Fruit fly (Drosophila melanogaster) whole organism, embryonic: ENCODE results near the gene CG7781.

Experiments
- B-H2 ChIP-seq: fragments of 200-800 bp; sonication (Bioruptor generic); optimal IDR thresholded peaks from 2 replicates; lab custom pipeline; 2018; ENCODE audit warnings: missing biosample characterization, mild to moderate bottlenecking, missing genetic modification characterization
- CG11696 ChIP-seq: fragments of 200-800 bp; sonication (Bioruptor generic); IDR thresholded peaks from 2 replicates; pipeline ENCODE4 v1.3.6; 2022; ENCODE audit warnings: missing biosample characterization, missing genetic modification characterization
- CG12299 ChIP-seq: fragments of 200-800 bp; sonication (Bioruptor generic); optimal IDR thresholded peaks from 2 replicates; lab custom pipeline; 2018; ENCODE audit warnings: missing biosample characterization, mild to moderate bottlenecking, missing genetic modification characterization
- CG12769 ChIP-seq: fragments of 200-800 bp; sonication (Bioruptor generic); optimal IDR thresholded peaks from 2 replicates; lab custom pipeline; 2019; ENCODE audit warnings: missing biosample characterization, mild to moderate bottlenecking, missing genetic modification characterization, moderate library complexity
- CG15479 ChIP-seq: fragments of 200-800 bp; sonication (Bioruptor generic); optimal IDR thresholded peaks from 3 replicates; lab custom pipeline; 2019; ENCODE audit warnings: missing biosample characterization, mild to moderate bottlenecking, missing genetic modification characterization, moderate library complexity
- CG15696 ChIP-seq: fragments of 200-800 bp; sonication (Bioruptor generic); optimal IDR thresholded peaks from 2 replicates; lab custom pipeline; 2019; ENCODE audit warnings: missing biosample characterization, mild to moderate bottlenecking, missing genetic modification characterization, moderate library complexity
- CG16815 ChIP-seq: fragments of 200-800 bp; sonication (Bioruptor generic); optimal IDR thresholded peaks from 3 replicates; lab custom pipeline; 2017; ENCODE audit warnings: missing biosample characterization, mild to moderate bottlenecking, missing genetic modification characterization
- CG17328 ChIP-seq: fragments of 200-800 bp; sonication (Bioruptor generic); IDR thresholded peaks from 2 replicates; pipeline ENCODE4 v1.3.6; 2022; ENCODE audit warnings: missing biosample characterization, missing genetic modification characterization
- CG17612 ChIP-seq: fragments of 200-800 bp; sonication (Bioruptor generic); IDR thresholded peaks from 2 replicates; pipeline ENCODE4 v1.3.6; 2022; ENCODE audit warnings: missing biosample characterization, missing genetic modification characterization
- CG17802 ChIP-seq: fragments of 200-800 bp; sonication (Bioruptor generic); optimal IDR thresholded peaks from 2 replicates; lab custom pipeline; 2018; ENCODE audit warnings: missing biosample characterization, mild to moderate bottlenecking, missing genetic modification characterization, moderate library complexity
- CG18262 ChIP-seq: fragments of 200-800 bp; optimal IDR thresholded peaks from 3 replicates; lab custom pipeline; 2019; ENCODE audit warnings: missing biosample characterization, mild to moderate bottlenecking, missing genetic modification characterization, moderate library complexity
- CG2116 ChIP-seq: fragments of 200-800 bp; sonication (Bioruptor generic); optimal IDR thresholded peaks from 3 replicates; lab custom pipeline; 2018; ENCODE audit warnings: missing biosample characterization, mild to moderate bottlenecking, missing genetic modification characterization
- CG30020 ChIP-seq: fragments of 200-800 bp; optimal IDR thresholded peaks from 2 replicates; lab custom pipeline; 2019; ENCODE audit warnings: missing biosample characterization, mild to moderate bottlenecking, missing genetic modification characterization, moderate library complexity
- CG33557 ChIP-seq: fragments of 200-800 bp; sonication (Bioruptor generic); optimal IDR thresholded peaks from 2 replicates; lab custom pipeline; 2019; ENCODE audit warnings: missing biosample characterization, mild to moderate bottlenecking, missing genetic modification characterization, moderate library complexity
- CG43689 ChIP-seq: fragments of 200-800 bp; sonication (Bioruptor generic); IDR thresholded peaks from 2 replicates; pipeline ENCODE4 v1.3.6; 2022; ENCODE audit warnings: missing biosample characterization, missing genetic modification characterization
- CG7556 ChIP-seq: fragments of 200-800 bp; sonication (Bioruptor generic); optimal IDR thresholded peaks from 2 replicates; lab custom pipeline; 2017; ENCODE audit warnings: missing biosample characterization, mild to moderate bottlenecking, missing genetic modification characterization
- CG7745 ChIP-seq: fragments of 200-800 bp; sonication (Bioruptor generic); optimal IDR thresholded peaks from 2 replicates; lab custom pipeline; 2018; ENCODE audit warnings: missing biosample characterization, mild to moderate bottlenecking, missing genetic modification characterization, moderate library complexity
- D19A ChIP-seq: fragments of 200-800 bp; optimal IDR thresholded peaks from 3 replicates; lab custom pipeline; 2019; ENCODE audit warnings: missing biosample characterization, mild to moderate bottlenecking, missing genetic modification characterization, moderate library complexity
- Dbx ChIP-seq: fragments of 200-800 bp; sonication (Bioruptor generic); IDR thresholded peaks from 3 replicates; pipeline ENCODE4 v1.3.6; 2022; ENCODE audit warnings: missing biosample characterization, missing genetic modification characterization
- Dip3 ChIP-seq: fragments of 200-800 bp; sonication (Bioruptor generic); optimal IDR thresholded peaks from 3 replicates; lab custom pipeline; 2016; ENCODE audit warnings: missing biosample characterization, missing genetic modification characterization
- Doc2 ChIP-seq: fragments of 200-800 bp; sonication (Bioruptor generic); IDR thresholded peaks from 2 replicates; pipeline ENCODE4 v1.3.6; 2022; ENCODE audit warnings: missing biosample characterization, missing genetic modification characterization
- Drgx ChIP-seq: fragments of 200-800 bp; sonication (Bioruptor generic); IDR thresholded peaks from 2 replicates; pipeline ENCODE4 v1.3.6; 2022; ENCODE audit warnings: missing biosample characterization, missing genetic modification characterization
- Gug ChIP-seq: fragments of 200-800 bp; sonication (Bioruptor generic); IDR thresholded peaks from 4 replicates; pipeline ENCODE4 v1.3.6; 2022; ENCODE audit warnings: missing biosample characterization, missing genetic modification characterization
- Hey ChIP-seq: fragments of 200-800 bp; sonication (Bioruptor generic); optimal IDR thresholded peaks from 3 replicates; lab custom pipeline; 2018; ENCODE audit warnings: missing biosample characterization, mild to moderate bottlenecking, missing genetic modification characterization
- Lpt ChIP-seq: fragments of >200 bp; optimal IDR thresholded peaks from 2 replicates; lab custom pipeline; 2018; ENCODE audit warnings: missing biosample characterization, missing genetic modification characterization
- Med ChIP-seq: fragments of 200-800 bp; sonication (Bioruptor generic); peaks from one replicate; lab custom pipeline; 2016; ENCODE audit warnings: missing biosample characterization, missing genetic modification characterization, mild to moderate bottlenecking, inconsistent platforms, moderate library complexity
- NFAT ChIP-seq: fragments of 200-800 bp; sonication (Bioruptor generic); IDR thresholded peaks from 2 replicates; pipeline ENCODE4 v1.3.6; 2022; ENCODE audit warnings: missing biosample characterization, missing genetic modification characterization
- Nf-YC ChIP-seq: fragments of 200-800 bp; optimal IDR thresholded peaks from 3 replicates; lab custom pipeline; 2019; ENCODE audit warnings: missing biosample characterization, mild to moderate bottlenecking, missing genetic modification characterization, moderate library complexity
- Oaz ChIP-seq: fragments of 200-800 bp; sonication (Bioruptor generic); IDR thresholded peaks from 2 replicates; pipeline ENCODE4 v1.3.6; 2022; ENCODE audit warnings: missing biosample characterization, missing genetic modification characterization
- Rfx ChIP-seq: fragments of 200-800 bp; sonication (Bioruptor generic); IDR thresholded peaks from 2 replicates; pipeline ENCODE4 v1.3.6; 2022; ENCODE audit warnings: missing biosample characterization, missing genetic modification characterization
- Sin3A ChIP-seq: fragments of >200 bp; optimal IDR thresholded peaks from 2 replicates; lab custom pipeline; 2018
- Sox102F ChIP-seq: fragments of 200-800 bp; sonication (Bioruptor generic); optimal IDR thresholded peaks from 2 replicates; lab custom pipeline; 2018; ENCODE audit warnings: missing biosample characterization, mild to moderate bottlenecking, missing genetic modification characterization, moderate library complexity
- Sry-δ ChIP-seq: fragments of 200-800 bp; sonication (Bioruptor generic); optimal IDR thresholded peaks from 2 replicates; lab custom pipeline; 2016; ENCODE audit warnings: missing biosample characterization, missing genetic modification characterization
- amos ChIP-seq: fragments of 200-800 bp; sonication (Bioruptor generic); IDR thresholded peaks from 2 replicates; pipeline ENCODE4 v1.3.6; 2022; ENCODE audit warnings: missing biosample characterization, missing genetic modification characterization; ENCODE audit not compliant: partially characterized antibody
- ase ChIP-seq: fragments of 200-800 bp; sonication (Bioruptor generic); IDR thresholded peaks from 3 replicates; pipeline ENCODE4 v1.3.6; 2022; ENCODE audit warnings: missing biosample characterization, missing genetic modification characterization
- ash1 ChIP-seq: fragments of 200-800 bp; sonication (Bioruptor generic); optimal IDR thresholded peaks from 2 replicates; lab custom pipeline; 2018; ENCODE audit warnings: missing biosample characterization, mild to moderate bottlenecking, missing genetic modification characterization
- dimm ChIP-seq: fragments of 200-800 bp; sonication (Bioruptor generic); IDR thresholded peaks from 2 replicates; pipeline ENCODE4 v1.3.6; 2022; ENCODE audit warnings: missing biosample characterization, missing genetic modification characterization
- dpn ChIP-seq, 2 experiments: fragments of 200-800 bp; sonication (Bioruptor generic); optimal IDR thresholded peaks; 3 replicates each; lab custom pipeline; 2016; ENCODE audit warnings: missing biosample characterization in 2 of 2, missing genetic modification characterization in 2 of 2
- dysf ChIP-seq: fragments of 200-800 bp; sonication (Bioruptor generic); IDR thresholded peaks from 3 replicates; pipeline ENCODE4 v1.3.6; 2022; ENCODE audit warnings: missing biosample characterization, missing genetic modification characterization
- en ChIP-seq: fragments of 200-800 bp; sonication (Bioruptor generic); optimal IDR thresholded peaks from 2 replicates; lab custom pipeline; 2016; ENCODE audit warnings: missing biosample characterization, missing genetic modification characterization
- ind ChIP-seq: fragments of 200-800 bp; sonication (Bioruptor generic); optimal IDR thresholded peaks from 3 replicates; lab custom pipeline; 2016; ENCODE audit warnings: missing biosample characterization, missing genetic modification characterization
- kah ChIP-seq: fragments of 200-800 bp; sonication (Bioruptor generic); optimal IDR thresholded peaks from 2 replicates; lab custom pipeline; 2018; ENCODE audit warnings: missing biosample characterization, mild to moderate bottlenecking, missing genetic modification characterization
- ro ChIP-seq: fragments of 200-800 bp; sonication (Bioruptor generic); IDR thresholded peaks from 2 replicates; pipeline ENCODE4 v1.3.6; 2022; ENCODE audit warnings: missing biosample characterization, missing genetic modification characterization
- salm ChIP-seq: fragments of 200-800 bp; sonication (Bioruptor generic); optimal IDR thresholded peaks from 2 replicates; lab custom pipeline; 2018; ENCODE audit warnings: missing biosample characterization, mild to moderate bottlenecking, missing genetic modification characterization
- tgo ChIP-seq: fragments of 200-800 bp; sonication (Bioruptor generic); IDR thresholded peaks from 3 replicates; pipeline ENCODE4 v1.3.6; 2022; ENCODE audit warnings: missing biosample characterization, missing genetic modification characterization
- tio ChIP-seq: fragments of 200-800 bp; sonication (Bioruptor generic); optimal IDR thresholded peaks from 2 replicates; lab custom pipeline; 2017; ENCODE audit warnings: missing biosample characterization, missing genetic modification characterization, inconsistent platforms
- toy ChIP-seq: fragments of 200-800 bp; sonication (Bioruptor generic); IDR thresholded peaks from 2 replicates; pipeline ENCODE4 v1.3.6; 2022; ENCODE audit warnings: missing biosample characterization, missing genetic modification characterization
- twi ChIP-seq: fragments of 200-800 bp; optimal IDR thresholded peaks from 2 replicates; lab custom pipeline; 2019; ENCODE audit warnings: missing biosample characterization, mild to moderate bottlenecking, missing genetic modification characterization, moderate library complexity

Gene CG7781

DNA sequence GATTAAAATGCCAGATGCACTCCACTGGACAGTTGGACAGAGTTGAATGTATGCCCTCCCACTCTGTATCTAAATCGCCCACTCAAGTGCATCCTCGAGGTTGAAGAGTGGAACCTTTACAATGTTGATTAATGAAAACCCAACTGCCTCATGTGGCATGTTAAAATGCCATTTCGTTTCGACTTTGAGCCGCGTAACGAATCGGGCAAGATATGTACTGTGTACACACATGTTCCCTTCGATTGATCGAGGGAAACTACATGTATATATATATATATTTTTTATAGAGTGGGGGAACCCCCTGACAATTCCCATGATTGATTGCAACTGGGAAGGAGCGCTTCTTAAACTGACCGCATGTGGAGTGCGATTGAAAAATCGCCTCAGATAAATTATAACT lies 37.1 kb downstream of the CG7781 start (continued):
- TF ChIP-seq tio (GFP tag; lab: Kevin White, UChicago) (no peak), twi (tag; lab: Kevin White, UChicago) (peak; percentile 71)

DNA sequence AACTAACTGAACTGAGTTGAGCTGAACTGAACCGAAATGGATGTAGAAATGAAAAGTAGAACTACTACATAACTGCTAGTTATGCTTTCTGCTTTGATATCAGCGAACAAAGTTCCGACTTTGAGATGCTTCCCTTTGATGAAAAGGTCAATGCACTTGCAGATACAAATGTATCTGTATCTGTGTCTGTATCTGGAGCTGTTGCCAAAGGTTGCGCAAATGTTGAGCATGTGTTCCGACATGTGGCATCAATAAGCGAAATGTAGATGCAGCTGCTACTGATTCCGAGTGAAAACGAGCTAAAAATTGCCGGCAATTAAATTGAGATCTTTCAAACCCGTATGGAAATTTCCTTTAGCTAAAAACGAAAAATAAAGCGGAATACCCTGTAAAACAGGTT lies 38.6 kb downstream of the CG7781 start:
- no peak for TF ChIP-seq toy (GFP tag; lab: Robert Waterston, UW)
- TF ChIP-seq CG17802: no peak
- no peak for TF ChIP-seq ase (GFP tag; lab: Robert Waterston, UW)
- TF ChIP-seq twi (tag; lab: Kevin White, UChicago): peak; percentile 94
- no peak for TF ChIP-seq Med

dm6 chr2L:8284913-8285619 lies 40.1 kb downstream of the CG7781 start:
- TF ChIP-seq twi (tag; lab: Kevin White, UChicago): no peak
- TF ChIP-seq CG15696 (tag; lab: Kevin White, UChicago): no peak
- TF ChIP-seq Gug (GFP tag; lab: Robert Waterston, UW): no peak
- TF ChIP-seq CG11696 (GFP tag; lab: Robert Waterston, UW): no peak
- TF ChIP-seq CG7556 (GFP tag; lab: Kevin White, UChicago): peak; percentile 22
- TF ChIP-seq dysf: no peak
- no peak for TF ChIP-seq CG15479
- no peak for TF ChIP-seq ind (GFP tag; lab: Kevin White, UChicago)
- TF ChIP-seq Dbx (GFP tag; lab: Robert Waterston, UW): no peak
- no peak for TF ChIP-seq Nf-YC (tag; lab: Kevin White, UChicago)
- TF ChIP-seq B-H2 (GFP tag; lab: Kevin White, UChicago): no peak
- TF ChIP-seq CG2116 (GFP tag; lab: Kevin White, UChicago): no peak
- no peak for TF ChIP-seq CG12299 (tag; lab: Kevin White, UChicago)
- TF ChIP-seq CG16815 (GFP tag; lab: Kevin White, UChicago): no peak
- no peak for TF ChIP-seq toy (GFP tag; lab: Robert Waterston, UW)
- peak; percentile 74 for TF ChIP-seq Sox102F (GFP tag; lab: Kevin White, UChicago)
- no peak for TF ChIP-seq amos (GFP tag; lab: Robert Waterston, UW)
- no peak for TF ChIP-seq CG7745 (tag; lab: Kevin White, UChicago)
- TF ChIP-seq Sin3A (lab: Kevin White, UChicago): no peak
- no peak for TF ChIP-seq ro (GFP tag; lab: Robert Waterston, UW)
- TF ChIP-seq en: no peak
- TF ChIP-seq CG12769: no peak
- no peak for TF ChIP-seq Drgx (GFP tag; lab: Robert Waterston, UW)
- no peak for TF ChIP-seq CG30020 (tag; lab: Kevin White, UChicago)
- TF ChIP-seq CG17612 (GFP tag; lab: Robert Waterston, UW): no peak
- no peak for TF ChIP-seq CG33557
- TF ChIP-seq tgo (GFP tag; lab: Robert Waterston, UW): no peak
- no peak for TF ChIP-seq Doc2 (GFP tag; lab: Robert Waterston, UW)
- no peak for TF ChIP-seq Sry-δ (GFP tag; lab: Kevin White, UChicago)
- TF ChIP-seq D19A (tag; lab: Kevin White, UChicago): peak; percentile 22
- TF ChIP-seq CG43689 (GFP tag; lab: Robert Waterston, UW): no peak
- TF ChIP-seq kah: no peak
- no peak for TF ChIP-seq Rfx (GFP tag; lab: Robert Waterston, UW)
- peak in 1 of 2 experiments; percentile 3 for TF ChIP-seq dpn (GFP tag; optimal IDR thresholded peaks at IDR 0.05; lab: Kevin White, UChicago)
- no peak for TF ChIP-seq dimm
- no peak for TF ChIP-seq CG17328 (GFP tag; lab: Robert Waterston, UW)
- no peak for TF ChIP-seq Hey (tag; lab: Kevin White, UChicago)
- no peak for TF ChIP-seq ash1 (GFP tag; lab: Kevin White, UChicago)
- no peak for TF ChIP-seq Oaz
- no peak for TF ChIP-seq Lpt (GFP tag; lab: Kevin White, UChicago)
- TF ChIP-seq NFAT: no peak
- TF ChIP-seq Dip3: no peak
- no peak for TF ChIP-seq salm (tag; lab: Kevin White, UChicago)
- peak; percentile 43 for TF ChIP-seq CG18262 (tag; lab: Kevin White, UChicago)
